Fruit fly (Drosophila melanogaster): ENCODE data around the gene mld.

DNA sequence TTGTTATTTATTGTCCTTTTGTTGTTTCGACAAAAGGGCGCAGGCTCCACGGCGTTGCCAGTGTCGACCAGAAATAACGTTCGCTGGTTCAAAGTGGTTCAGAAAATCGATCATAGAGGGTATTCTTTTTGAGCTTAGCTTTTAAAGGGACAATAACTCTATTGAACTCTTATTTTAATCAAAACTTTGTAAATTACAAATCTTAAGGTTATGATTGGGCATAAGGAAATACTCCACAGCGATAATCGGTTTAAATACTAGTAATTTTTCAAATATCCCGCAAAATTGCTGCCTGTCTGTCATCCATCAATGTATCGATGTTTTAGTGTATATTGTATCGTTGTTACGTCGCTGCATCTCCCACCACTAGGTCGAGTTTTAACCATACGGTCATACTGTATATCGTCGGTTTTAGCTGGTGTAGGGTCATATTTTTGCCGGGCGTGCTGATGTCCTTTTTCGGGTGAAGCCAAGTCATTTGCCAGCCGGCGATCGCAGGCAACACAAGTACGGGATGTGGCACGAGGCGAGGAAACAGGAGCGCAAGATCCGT is 69.4 kb downstream of the mld start, which contains the start of the genes CG31125 and CG6695:
- TF ChIP-seq Myc (optimal IDR thresholded peaks at IDR 0.05) (no peak), psq (optimal IDR thresholded peaks at IDR 0.05) (no peak), h (optimal IDR thresholded peaks at IDR 0.05) (no peak), Sin3A (optimal IDR thresholded peaks at IDR 0.05) (no peak), ttk (optimal IDR thresholded peaks at IDR 0.05) (no peak), insv (optimal IDR thresholded peaks at IDR 0.05) (no peak)
